Worm (Caenorhabditis elegans) whole organism, L4 larva: ENCODE measurements around the gene mics-1.

Source experiments
- F37D6.2 ChIP-seq: sonication (generic microtip); optimal IDR thresholded peaks from 2 replicates; lab custom pipeline; 2016; ENCODE audit warnings: mild to moderate bottlenecking, missing genetic modification characterization, missing compliant biosample characterization
- lin-39 ChIP-seq: fragments of 150-350 bp; optimal IDR thresholded peaks from 2 replicates; lab custom pipeline; 2014; ENCODE audit warnings: missing biosample characterization, missing genetic modification reagents, missing genetic modification characterization
- mdl-1 ChIP-seq, 2 experiments: fragments of 150-350 bp in 1 of 2; sonication (generic microtip) in 1 of 2; optimal IDR thresholded peaks; 2 replicates each; lab custom pipeline; 2014 to 2017; ENCODE audit warnings: missing biosample characterization in 2 of 2, missing genetic modification characterization in 2 of 2
- nhr-11 ChIP-seq: fragments of 150-350 bp; optimal IDR thresholded peaks from 2 replicates; lab custom pipeline; 2014; ENCODE audit warnings: missing biosample characterization, missing genetic modification characterization
- php-3 ChIP-seq: fragments of 200-800 bp; sonication (Bioruptor generic); IDR thresholded peaks from 2 replicates; pipeline ENCODE4 v1.3.6; 2022; ENCODE audit warnings: missing genetic modification reagents, missing genetic modification characterization, missing compliant biosample characterization
- tra-1 ChIP-seq: fragments of 200-800 bp; sonication (Bioruptor generic); IDR thresholded peaks from 2 replicates; pipeline ENCODE4 v1.3.6; 2022; ENCODE audit warnings: missing genetic modification reagents, missing genetic modification characterization, missing compliant biosample characterization

ce11 chrV:10557094-10557493 lies 21.0 kb downstream of the mics-1 start:
- TF ChIP-seq F37D6.2 (tag; lab: Kevin White, UChicago) = no peak
- TF ChIP-seq mdl-1 (tag; optimal IDR thresholded peaks at IDR 0.05; lab: Kevin White, UChicago) = no peak
- no peak for TF ChIP-seq nhr-11 (tag; lab: Kevin White, UChicago)
- TF ChIP-seq lin-39 (tag; lab: Kevin White, UChicago) = no peak
- TF ChIP-seq tra-1 (GFP tag; lab: Robert Waterston, UW) = no peak
- no peak for TF ChIP-seq php-3
